Fruit fly (Drosophila melanogaster) whole organism: ENCODE measurements around the gene CCDC151.

Experiments
- CG8478 ChIP-seq: fragments of >200 bp; optimal IDR thresholded peaks from 2 replicates; lab custom pipeline; 2018; ENCODE audit warnings: inconsistent platforms
- pan ChIP-seq: fragments of >200 bp; optimal IDR thresholded peaks from 2 replicates; lab custom pipeline; 2017
- psq ChIP-seq: fragments of >200 bp; optimal IDR thresholded peaks from 2 replicates; lab custom pipeline; 2017
- usp ChIP-seq: fragments of >200 bp; optimal IDR thresholded peaks from 2 replicates; lab custom pipeline; 2017; ENCODE audit warnings: missing biosample characterization, missing genetic modification characterization, mixed read lengths

dm6 chr3L:11924657-11925056 lies 43.5 kb downstream of the CCDC151 start, which contains the start of gene SdhAL:
- TF ChIP-seq usp (GFP tag; lab: Kevin White, UChicago) = no peak
- TF ChIP-seq psq (lab: Kevin White, UChicago) = no peak
- no peak for TF ChIP-seq pan (lab: Kevin White, UChicago)
- no peak for TF ChIP-seq CG8478 (lab: Kevin White, UChicago)
